Worm (Caenorhabditis elegans): ENCODE measurements around the gene nhr-28.

The nhr-28 gene

DNA sequence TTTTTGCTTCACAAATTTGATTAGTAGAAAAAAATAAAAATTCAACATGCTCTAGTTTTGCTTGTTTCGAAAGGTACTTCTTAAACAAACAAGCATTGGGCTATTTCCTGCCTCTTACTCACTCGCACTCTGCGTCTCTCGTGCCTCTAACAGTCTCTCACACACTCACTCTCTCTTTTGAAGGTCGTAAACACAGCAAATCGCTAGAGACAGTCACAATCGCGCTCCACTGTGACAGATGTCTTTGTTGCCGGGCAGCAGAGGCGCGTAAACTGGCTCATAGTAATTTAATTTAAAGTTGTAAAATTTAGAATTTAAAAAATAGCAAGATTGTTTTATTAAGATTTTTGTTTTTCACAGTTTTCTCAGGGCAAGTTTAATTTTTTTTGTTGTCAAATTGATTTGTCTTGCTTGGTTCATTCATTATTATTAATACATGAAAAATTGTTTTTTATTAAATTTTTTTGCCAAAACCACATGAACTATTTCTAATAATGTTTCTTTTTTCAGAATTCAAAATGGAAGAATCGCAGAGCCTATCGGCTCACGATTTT lies 22.8 kb upstream of the nhr-28 start, which contains the start of gene taf-3:
TSS of gene taf-3 (plus strand) at position 504 of the 554 bp plus-strand sequence.
- no peak for TF ChIP-seq ref-1 (GFP tag; conservative IDR thresholded peaks at IDR 0.05)
- no peak for TF ChIP-seq ztf-29 (GFP tag; IDR thresholded peaks at IDR 0.05)
- no peak for TF ChIP-seq klf-2 (GFP tag; conservative IDR thresholded peaks at IDR 0.05)
- no peak for TF ChIP-seq ztf-23 (GFP tag; IDR thresholded peaks at IDR 0.05)
- no peak for TF ChIP-seq cog-1 (tag; optimal IDR thresholded peaks at IDR 0.05)
- TF ChIP-seq tab-1 (GFP tag; IDR thresholded peaks at IDR 0.05): no peak
- no peak for TF ChIP-seq T22C8.4 (GFP tag; IDR thresholded peaks at IDR 0.05)
- TF ChIP-seq med-1 (GFP tag; optimal IDR thresholded peaks at IDR 0.05; ENCODE audit: insufficient read depth): no peak
- no peak for TF ChIP-seq flt-1 (GFP tag; IDR thresholded peaks at IDR 0.05)

- TF ChIP-seq med-1 (GFP tag; optimal IDR thresholded peaks at IDR 0.05; ENCODE audit: insufficient read depth) (no peak), tab-1 (GFP tag; IDR thresholded peaks at IDR 0.05) (no peak), cog-1 (tag; optimal IDR thresholded peaks at IDR 0.05) (no peak), ref-1 (GFP tag; conservative IDR thresholded peaks at IDR 0.05) (no peak), ztf-29 (GFP tag; IDR thresholded peaks at IDR 0.05) (no peak), ztf-23 (GFP tag; IDR thresholded peaks at IDR 0.05) (no peak), T22C8.4 (GFP tag; IDR thresholded peaks at IDR 0.05) (no peak), klf-2 (GFP tag; conservative IDR thresholded peaks at IDR 0.05) (no peak), flt-1 (GFP tag; IDR thresholded peaks at IDR 0.05) (no peak)
Measured at ce11 chrX:16335396-16335795, 19.4 kb upstream of the nhr-28 start.

- TF ChIP-seq ref-1 (GFP tag; conservative IDR thresholded peaks at IDR 0.05) (no peak), flt-1 (GFP tag; IDR thresholded peaks at IDR 0.05) (0 out of 2 replicates have a peak, but pooled peaks have one; percentile 20), ztf-23 (GFP tag; IDR thresholded peaks at IDR 0.05) (no peak)
Measured at ce11 chrX:16336940-16337339, 17.8 kb upstream of the nhr-28 start.

DNA sequence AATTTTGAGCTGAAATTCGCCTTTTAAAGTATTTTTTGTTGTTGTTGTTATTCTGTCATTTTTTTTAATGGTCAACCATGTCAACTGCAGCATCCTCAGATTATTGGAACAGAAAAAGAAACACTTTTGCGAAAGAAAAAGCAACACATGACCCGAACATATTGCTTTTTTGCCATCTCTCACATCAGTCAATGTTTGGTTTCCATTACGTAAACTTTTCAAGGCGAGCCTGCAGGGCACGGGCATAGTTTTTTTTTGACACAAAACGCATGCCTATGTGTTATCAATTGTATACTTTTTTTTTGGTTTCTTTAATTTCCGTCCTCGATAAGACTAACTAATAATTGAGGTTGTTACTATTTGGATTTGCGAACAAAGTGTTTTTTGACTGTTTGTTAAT lies 17.4 kb upstream of the nhr-28 start:
- TF ChIP-seq cog-1 (tag; optimal IDR thresholded peaks at IDR 0.05): no peak
- TF ChIP-seq med-1 (GFP tag; optimal IDR thresholded peaks at IDR 0.05; ENCODE audit: insufficient read depth): no peak
- no peak for TF ChIP-seq klf-2 (GFP tag; conservative IDR thresholded peaks at IDR 0.05)
- TF ChIP-seq T22C8.4 (GFP tag; IDR thresholded peaks at IDR 0.05): no peak
- no peak for TF ChIP-seq ref-1 (GFP tag; conservative IDR thresholded peaks at IDR 0.05)
- TF ChIP-seq ztf-23 (GFP tag; IDR thresholded peaks at IDR 0.05): no peak

- TF ChIP-seq ref-1 (GFP tag; conservative IDR thresholded peaks at IDR 0.05) (no peak), ztf-29 (GFP tag; IDR thresholded peaks at IDR 0.05) (no peak), tab-1 (GFP tag; IDR thresholded peaks at IDR 0.05) (no peak), klf-2 (GFP tag; conservative IDR thresholded peaks at IDR 0.05) (no peak), med-1 (GFP tag; optimal IDR thresholded peaks at IDR 0.05; ENCODE audit: insufficient read depth) (no peak), flt-1 (GFP tag; IDR thresholded peaks at IDR 0.05) (no peak), cog-1 (tag; optimal IDR thresholded peaks at IDR 0.05) (no peak)
Measured at ce11 chrX:16339207-16339606, 15.6 kb upstream of the nhr-28 start.

DNA sequence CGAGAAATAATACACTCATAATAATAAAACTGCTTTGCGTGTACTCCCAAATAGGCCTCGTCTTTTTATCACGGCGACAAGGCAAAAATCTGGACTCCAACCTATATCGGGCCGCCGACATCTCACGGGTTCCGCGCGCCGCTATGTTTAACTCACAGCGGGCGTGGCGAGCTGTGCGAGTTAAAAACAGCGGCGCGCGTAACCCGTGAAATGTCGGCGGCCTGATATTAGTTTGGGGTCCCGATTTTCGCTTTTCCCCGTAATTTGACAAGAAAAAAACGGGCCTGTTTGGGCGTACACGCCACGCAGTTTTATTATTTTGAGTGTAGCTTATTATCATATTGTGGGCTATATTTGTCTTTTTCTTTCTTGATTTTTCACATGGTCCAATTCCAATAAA lies 12.9 kb upstream of the nhr-28 start:
- TF ChIP-seq ref-1 (GFP tag; conservative IDR thresholded peaks at IDR 0.05) (no peak), T22C8.4 (GFP tag; IDR thresholded peaks at IDR 0.05) (no peak), ztf-23 (GFP tag; IDR thresholded peaks at IDR 0.05) (no peak), med-1 (GFP tag; optimal IDR thresholded peaks at IDR 0.05; ENCODE audit: insufficient read depth) (no peak), ztf-29 (GFP tag; IDR thresholded peaks at IDR 0.05) (no peak)

DNA sequence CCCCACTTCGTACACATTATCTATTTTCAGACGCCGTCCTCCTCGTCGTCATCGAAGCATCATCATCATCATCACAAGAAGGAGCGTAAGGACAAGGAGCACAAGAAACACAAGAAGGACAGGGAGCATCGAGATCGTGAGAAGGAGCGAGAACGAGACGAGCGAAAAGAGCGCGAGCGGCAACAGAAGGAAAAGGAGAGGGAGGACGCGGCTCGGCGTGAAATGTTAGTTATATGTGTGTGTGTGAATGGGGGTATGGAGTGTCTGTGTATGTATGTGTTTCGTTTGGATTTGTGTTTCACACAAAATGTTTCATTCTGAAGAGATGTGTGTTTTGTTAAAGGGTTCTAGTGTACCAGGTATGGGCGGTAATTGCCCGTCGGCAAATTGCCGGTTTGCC lies 12.5 kb upstream of the nhr-28 start:
- TF ChIP-seq med-1 (GFP tag; optimal IDR thresholded peaks at IDR 0.05; ENCODE audit: insufficient read depth) (no peak), cog-1 (tag; optimal IDR thresholded peaks at IDR 0.05) (no peak), tab-1 (GFP tag; IDR thresholded peaks at IDR 0.05) (no peak), ztf-23 (GFP tag; IDR thresholded peaks at IDR 0.05) (no peak), ztf-29 (GFP tag; IDR thresholded peaks at IDR 0.05) (no peak), T22C8.4 (GFP tag; IDR thresholded peaks at IDR 0.05) (no peak), klf-2 (GFP tag; conservative IDR thresholded peaks at IDR 0.05) (no peak), ref-1 (GFP tag; conservative IDR thresholded peaks at IDR 0.05) (no peak), flt-1 (GFP tag; IDR thresholded peaks at IDR 0.05) (no peak)

DNA sequence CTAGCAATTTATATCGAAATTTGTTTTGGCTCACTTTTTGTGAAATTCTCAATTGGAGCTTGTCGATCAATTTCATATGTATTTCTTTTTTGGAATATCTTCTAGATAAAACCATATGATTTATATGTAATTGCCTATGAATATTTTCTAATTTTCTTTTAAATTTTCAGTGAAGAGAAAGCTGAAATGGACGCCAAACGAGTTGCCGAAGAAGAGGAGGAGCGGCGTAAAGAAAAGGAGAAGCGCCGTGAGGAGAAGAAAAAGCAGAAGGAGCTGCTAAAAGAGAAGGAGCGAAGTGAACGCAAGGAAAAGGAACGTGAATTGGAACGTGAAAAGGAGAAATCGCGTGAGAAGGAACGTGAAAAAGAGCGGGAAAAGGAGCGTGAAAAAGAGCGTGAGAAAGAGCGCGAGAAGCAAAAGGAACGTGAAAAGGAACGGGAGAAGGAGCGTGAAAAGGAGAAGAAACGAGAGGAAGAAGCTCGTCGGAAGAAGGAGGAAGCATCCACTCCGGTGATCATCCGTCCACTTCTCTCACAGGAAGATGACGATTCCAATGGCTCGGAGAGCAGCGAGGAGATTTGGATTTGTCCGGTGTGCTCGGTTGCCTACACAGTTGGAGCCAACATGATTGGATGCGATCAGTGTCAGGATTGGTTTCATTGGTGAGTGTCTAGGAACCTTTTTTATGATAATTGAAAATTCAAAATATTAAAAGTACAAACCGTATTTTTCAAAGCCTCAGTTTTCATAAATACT lies 10.7 kb upstream of the nhr-28 start:
- no peak for TF ChIP-seq ztf-29 (GFP tag; IDR thresholded peaks at IDR 0.05)
- no peak for TF ChIP-seq tab-1 (GFP tag; IDR thresholded peaks at IDR 0.05)
- no peak for TF ChIP-seq ztf-23 (GFP tag; IDR thresholded peaks at IDR 0.05)
- no peak for TF ChIP-seq T22C8.4 (GFP tag; IDR thresholded peaks at IDR 0.05)
- no peak for TF ChIP-seq ref-1 (GFP tag; conservative IDR thresholded peaks at IDR 0.05)
- no peak for TF ChIP-seq klf-2 (GFP tag; conservative IDR thresholded peaks at IDR 0.05)
- TF ChIP-seq cog-1 (tag; optimal IDR thresholded peaks at IDR 0.05): no peak
- no peak for TF ChIP-seq med-1 (GFP tag; optimal IDR thresholded peaks at IDR 0.05; ENCODE audit: insufficient read depth)
- TF ChIP-seq flt-1 (GFP tag; IDR thresholded peaks at IDR 0.05): no peak

DNA sequence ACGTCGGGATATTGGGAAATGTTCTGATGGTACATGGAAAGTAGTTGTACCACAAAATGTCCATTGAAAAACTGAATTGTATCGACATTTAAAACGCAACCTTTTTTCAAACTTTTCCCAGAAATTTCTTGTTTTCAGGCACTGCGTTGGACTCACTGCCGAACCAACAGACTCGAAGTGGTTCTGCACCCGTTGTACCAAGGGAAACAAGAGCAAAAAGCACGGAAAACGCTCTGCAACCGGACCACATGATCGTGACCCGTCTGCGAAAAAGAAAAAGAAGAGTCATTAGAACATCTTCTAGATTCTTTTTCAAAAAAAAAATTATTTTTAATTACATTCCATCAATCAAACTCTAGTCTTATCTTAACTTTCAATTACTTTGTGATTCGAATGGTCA lies 9.5 kb upstream of the nhr-28 start:
- TF ChIP-seq med-1 (GFP tag; optimal IDR thresholded peaks at IDR 0.05; ENCODE audit: insufficient read depth): no peak
- no peak for TF ChIP-seq cog-1 (tag; optimal IDR thresholded peaks at IDR 0.05)
- TF ChIP-seq ztf-23 (GFP tag; IDR thresholded peaks at IDR 0.05): no peak
- no peak for TF ChIP-seq T22C8.4 (GFP tag; IDR thresholded peaks at IDR 0.05)
- no peak for TF ChIP-seq flt-1 (GFP tag; IDR thresholded peaks at IDR 0.05)
- no peak for TF ChIP-seq ref-1 (GFP tag; conservative IDR thresholded peaks at IDR 0.05)
- TF ChIP-seq ztf-29 (GFP tag; IDR thresholded peaks at IDR 0.05): no peak
- TF ChIP-seq tab-1 (GFP tag; IDR thresholded peaks at IDR 0.05): no peak
- no peak for TF ChIP-seq klf-2 (GFP tag; conservative IDR thresholded peaks at IDR 0.05)
